Fruit fly (Drosophila melanogaster) whole organism, pupa: ENCODE data around the gene CG3625.

Experiments used
- CG13204 ChIP-seq: fragments of 200-800 bp; sonication (Bioruptor generic); optimal IDR thresholded peaks from 2 replicates; lab custom pipeline; 2018; ENCODE audit warnings: missing biosample characterization, mild to moderate bottlenecking, missing genetic modification characterization, moderate library complexity
- CG14655 ChIP-seq: fragments of 200-800 bp; sonication (Bioruptor generic); optimal IDR thresholded peaks from 3 replicates; lab custom pipeline; 2017; ENCODE audit warnings: mild to moderate bottlenecking, missing biosample characterization, missing genetic modification reagents, missing genetic modification characterization
- CG15710 ChIP-seq: fragments of 200-800 bp; sonication (Bioruptor generic); optimal IDR thresholded peaks from 2 replicates; lab custom pipeline; 2018; ENCODE audit warnings: missing biosample characterization, mild to moderate bottlenecking, missing genetic modification characterization, moderate library complexity
- CG17806 ChIP-seq: fragments of 200-800 bp; sonication (Bioruptor generic); optimal IDR thresholded peaks from 2 replicates; lab custom pipeline; 2018; ENCODE audit warnings: missing biosample characterization, mild to moderate bottlenecking, missing genetic modification characterization, moderate library complexity
- CG32121 ChIP-seq: fragments of 200-800 bp; sonication (Bioruptor generic); IDR thresholded peaks from 2 replicates; pipeline ENCODE4 v1.3.6; 2022; ENCODE audit warnings: missing biosample characterization, missing genetic modification characterization
- CG4496 ChIP-seq: fragments of 200-800 bp; sonication (Bioruptor generic); IDR thresholded peaks from 3 replicates; pipeline ENCODE4 v1.3.6; 2022; ENCODE audit warnings: missing biosample characterization, missing genetic modification characterization
- D1 ChIP-seq: fragments of 200-800 bp; sonication (Bioruptor generic); optimal IDR thresholded peaks from 2 replicates; lab custom pipeline; 2018; ENCODE audit warnings: missing biosample characterization, mild to moderate bottlenecking, missing genetic modification characterization, moderate library complexity
- EcR ChIP-seq: fragments of 200-800 bp; sonication (Bioruptor generic); optimal IDR thresholded peaks from 3 replicates; lab custom pipeline; 2019; ENCODE audit warnings: missing biosample characterization, missing genetic modification characterization, mild to moderate bottlenecking, moderate library complexity, missing genetic modification reagents
- Ets98B ChIP-seq: fragments of 200-800 bp; sonication (Bioruptor generic); IDR thresholded peaks from 2 replicates; pipeline ENCODE4 v1.3.6; 2022; ENCODE audit warnings: missing biosample characterization, missing genetic modification characterization
- Pif1A ChIP-seq: fragments of 200-800 bp; sonication (Bioruptor generic); optimal IDR thresholded peaks from 3 replicates; lab custom pipeline; 2016; ENCODE audit warnings: missing biosample characterization, missing genetic modification characterization
- Pif1B ChIP-seq: fragments of 200-800 bp; sonication (Bioruptor generic); optimal IDR thresholded peaks from 3 replicates; lab custom pipeline; 2016; ENCODE audit warnings: missing biosample characterization, missing genetic modification characterization
- gl ChIP-seq: fragments of 200-800 bp; sonication (Bioruptor generic); optimal IDR thresholded peaks from 2 replicates; lab custom pipeline; 2018; ENCODE audit warnings: missing biosample characterization, mild to moderate bottlenecking, missing genetic modification characterization

DNA sequence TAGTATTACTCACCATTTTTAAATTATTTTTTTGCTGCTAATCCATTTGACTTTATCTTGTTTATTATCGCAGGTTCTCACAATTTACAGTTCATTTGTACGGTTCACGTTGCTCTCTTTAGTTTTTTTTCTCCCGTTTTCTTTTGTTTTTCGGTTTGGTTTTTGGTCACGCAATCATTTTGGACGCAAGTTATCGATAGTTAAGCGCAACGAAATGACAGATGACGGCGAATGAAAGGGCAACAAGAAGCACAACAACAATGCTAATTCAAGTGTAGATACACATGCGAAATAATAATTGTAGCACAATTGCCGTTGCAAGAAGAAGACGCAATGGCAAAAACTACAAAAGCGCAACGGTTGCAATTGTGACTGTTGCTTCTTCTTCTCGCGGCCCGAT is 43.0 kb downstream of the CG3625 start:
- no peak for TF ChIP-seq gl (tag; lab: Kevin White, UChicago)
- no peak for TF ChIP-seq CG13204 (GFP tag; lab: Kevin White, UChicago)
- no peak for TF ChIP-seq Pif1B (GFP tag; lab: Kevin White, UChicago)
- no peak for TF ChIP-seq CG4496 (GFP tag; lab: Robert Waterston, UW)
- no peak for TF ChIP-seq CG14655
- TF ChIP-seq CG32121 (GFP tag; lab: Robert Waterston, UW) = no peak
- no peak for TF ChIP-seq EcR (GFP tag; lab: Kevin White, UChicago)
- no peak for TF ChIP-seq Pif1A (GFP tag; lab: Kevin White, UChicago)
- no peak for TF ChIP-seq D1 (tag; lab: Kevin White, UChicago)
- no peak for TF ChIP-seq Ets98B (GFP tag; lab: Robert Waterston, UW)
- no peak for TF ChIP-seq CG15710 (tag; lab: Kevin White, UChicago)
- TF ChIP-seq CG17806 (tag; lab: Kevin White, UChicago) = no peak
